Worm (Caenorhabditis elegans) whole organism, L3 larva: ENCODE measurements around the gene sre-20.

Source experiments
- R02D3.7 ChIP-seq: fragments of 150-350 bp; optimal IDR thresholded peaks from 2 replicates; lab custom pipeline; 2014; ENCODE audit warnings: missing biosample characterization, missing genetic modification characterization
- ZK546.5 ChIP-seq: sonication (generic microtip); optimal IDR thresholded peaks from 2 replicates; lab custom pipeline; 2017; ENCODE audit warnings: missing biosample characterization, missing genetic modification characterization
- aly-2 ChIP-seq: fragments of 150-350 bp; optimal IDR thresholded peaks from 2 replicates; lab custom pipeline; 2014; ENCODE audit warnings: missing biosample characterization, missing genetic modification characterization
- ama-1 ChIP-seq: fragments of 150-350 bp; optimal IDR thresholded peaks from 2 replicates; lab custom pipeline; 2018
- ceh-16 ChIP-seq: sonication (generic microtip); optimal IDR thresholded peaks from 2 replicates; lab custom pipeline; 2017; ENCODE audit warnings: missing biosample characterization, missing genetic modification characterization
- ceh-28 ChIP-seq: fragments of 150-350 bp; optimal IDR thresholded peaks from 2 replicates; lab custom pipeline; 2014; ENCODE audit warnings: missing biosample characterization, missing genetic modification reagents, missing genetic modification characterization
- ceh-9 ChIP-seq: sonication (generic microtip); optimal IDR thresholded peaks from 2 replicates; lab custom pipeline; 2018; ENCODE audit warnings: missing biosample characterization, missing genetic modification characterization
- daf-12 ChIP-seq: fragments of 150-350 bp; optimal IDR thresholded peaks from 2 replicates; lab custom pipeline; 2014; ENCODE audit warnings: missing biosample characterization, missing genetic modification reagents, missing genetic modification characterization
- egl-27 ChIP-seq: sonication (generic microtip); optimal IDR thresholded peaks from 4 replicates; lab custom pipeline; 2017; ENCODE audit warnings: missing biosample characterization, missing genetic modification reagents, missing genetic modification characterization
- egl-5 ChIP-seq: fragments of 150-350 bp; optimal IDR thresholded peaks from 2 replicates; lab custom pipeline; 2017; ENCODE audit warnings: missing biosample characterization, missing genetic modification reagents, missing genetic modification characterization, inconsistent platforms
- elt-1 ChIP-seq: fragments of 150-350 bp; optimal IDR thresholded peaks from 2 replicates; lab custom pipeline; 2014; ENCODE audit warnings: missing biosample characterization, missing genetic modification characterization
- elt-2 ChIP-seq: sonication (generic microtip); optimal IDR thresholded peaks from 2 replicates; lab custom pipeline; 2016; ENCODE audit warnings: missing genetic modification reagents, mild to moderate bottlenecking, missing genetic modification characterization, missing compliant biosample characterization
- eor-1 ChIP-seq, 2 experiments: fragments of 150-350 bp; optimal IDR thresholded peaks; 2 replicates each; lab custom pipeline; 2014 to 2018; ENCODE audit warnings: missing biosample characterization in 2 of 2, missing genetic modification characterization in 2 of 2
- fkh-2 ChIP-seq: fragments of 150-350 bp; optimal IDR thresholded peaks from 2 replicates; lab custom pipeline; 2014; ENCODE audit warnings: missing biosample characterization, missing genetic modification reagents, missing genetic modification characterization
- fos-1 ChIP-seq: fragments of 150-350 bp; optimal IDR thresholded peaks from 2 replicates; lab custom pipeline; 2014; ENCODE audit warnings: missing biosample characterization, missing genetic modification characterization
- hmg-11 ChIP-seq: sonication (generic microtip); optimal IDR thresholded peaks from 2 replicates; lab custom pipeline; 2016; ENCODE audit warnings: missing genetic modification characterization, missing compliant biosample characterization
- jun-1 ChIP-seq: fragments of 150-350 bp; optimal IDR thresholded peaks from 2 replicates; lab custom pipeline; 2014; ENCODE audit warnings: missing biosample characterization, missing genetic modification reagents, missing genetic modification characterization
- lin-15B ChIP-seq: fragments of 150-350 bp; optimal IDR thresholded peaks from 2 replicates; lab custom pipeline; 2014; ENCODE audit warnings: missing biosample characterization, missing genetic modification characterization
- lsy-12 ChIP-seq: sonication (generic microtip); optimal IDR thresholded peaks from 2 replicates; lab custom pipeline; 2016; ENCODE audit warnings: mild to moderate bottlenecking, missing genetic modification characterization, missing compliant biosample characterization
- mdl-1 ChIP-seq: fragments of 150-350 bp; optimal IDR thresholded peaks from 2 replicates; lab custom pipeline; 2014; ENCODE audit warnings: missing biosample characterization, missing genetic modification characterization
- mml-1 ChIP-seq: fragments of 150-350 bp; sonication (generic microtip); optimal IDR thresholded peaks from 3 replicates; lab custom pipeline; 2014; ENCODE audit warnings: missing biosample characterization, missing genetic modification characterization
- nfya-1 ChIP-seq: sonication (generic microtip); optimal IDR thresholded peaks from 2 replicates; lab custom pipeline; 2017; ENCODE audit warnings: missing genetic modification characterization, mild to moderate bottlenecking, missing compliant biosample characterization, antibody characterized with exemption, moderate library complexity; ENCODE audit not compliant: insufficient read depth
- nhr-11 ChIP-seq: fragments of 150-350 bp; optimal IDR thresholded peaks from 2 replicates; lab custom pipeline; 2014; ENCODE audit warnings: missing biosample characterization, missing genetic modification characterization
- nhr-12 ChIP-seq: fragments of 150-350 bp; optimal IDR thresholded peaks from 2 replicates; lab custom pipeline; 2014; ENCODE audit warnings: missing biosample characterization, missing genetic modification characterization
- nhr-23 ChIP-seq: fragments of 150-350 bp; optimal IDR thresholded peaks from 2 replicates; lab custom pipeline; 2014; ENCODE audit warnings: missing biosample characterization, missing genetic modification reagents, missing genetic modification characterization
- nhr-237 ChIP-seq: fragments of 150-350 bp; optimal IDR thresholded peaks from 2 replicates; lab custom pipeline; 2014; ENCODE audit warnings: missing biosample characterization, missing genetic modification characterization
- nhr-25 ChIP-seq: sonication (generic microtip); optimal IDR thresholded peaks from 2 replicates; lab custom pipeline; 2017; ENCODE audit warnings: missing biosample characterization, missing genetic modification characterization
- nhr-28 ChIP-seq: fragments of 150-350 bp; optimal IDR thresholded peaks from 2 replicates; lab custom pipeline; 2014; ENCODE audit warnings: missing biosample characterization, missing genetic modification characterization
- nhr-67 ChIP-seq: fragments of 150-350 bp; optimal IDR thresholded peaks from 2 replicates; lab custom pipeline; 2014; ENCODE audit warnings: missing biosample characterization, missing genetic modification characterization
- nhr-76 ChIP-seq: fragments of 150-350 bp; sonication (generic microtip); optimal IDR thresholded peaks from 5 replicates; lab custom pipeline; 2014; ENCODE audit warnings: missing biosample characterization, missing genetic modification characterization
- nhr-77 ChIP-seq: fragments of 150-350 bp; optimal IDR thresholded peaks from 2 replicates; lab custom pipeline; 2014; ENCODE audit warnings: missing biosample characterization, missing genetic modification characterization
- pqm-1 ChIP-seq: fragments of 150-350 bp; optimal IDR thresholded peaks from 2 replicates; lab custom pipeline; 2017; ENCODE audit warnings: missing biosample characterization, missing genetic modification characterization, inconsistent platforms
- skn-1 ChIP-seq: fragments of 150-350 bp; optimal IDR thresholded peaks from 2 replicates; lab custom pipeline; 2014; ENCODE audit warnings: missing biosample characterization, missing genetic modification characterization
- snpc-4 ChIP-seq: fragments of 150-350 bp; optimal IDR thresholded peaks from 2 replicates; lab custom pipeline; 2014; ENCODE audit warnings: missing biosample characterization, missing genetic modification characterization
- tbx-2 ChIP-seq: sonication (generic microtip); optimal IDR thresholded peaks from 2 replicates; lab custom pipeline; 2016; ENCODE audit warnings: mild to moderate bottlenecking, missing genetic modification characterization, missing compliant biosample characterization
- unc-62 ChIP-seq: fragments of 150-350 bp; sonication (generic microtip); optimal IDR thresholded peaks from 4 replicates; lab custom pipeline; 2014; ENCODE audit warnings: missing biosample characterization, missing genetic modification reagents, missing genetic modification characterization
- zag-1 ChIP-seq: fragments of 150-350 bp; optimal IDR thresholded peaks from 2 replicates; lab custom pipeline; 2014; ENCODE audit warnings: missing biosample characterization, missing genetic modification characterization
- ztf-11 ChIP-seq: fragments of 150-350 bp; optimal IDR thresholded peaks from 2 replicates; lab custom pipeline; 2014; ENCODE audit warnings: missing biosample characterization, missing genetic modification characterization
- ztf-4 ChIP-seq: fragments of 150-350 bp; optimal IDR thresholded peaks from 2 replicates; lab custom pipeline; 2014; ENCODE audit warnings: missing biosample characterization, missing genetic modification characterization

The sre-20 gene

DNA sequence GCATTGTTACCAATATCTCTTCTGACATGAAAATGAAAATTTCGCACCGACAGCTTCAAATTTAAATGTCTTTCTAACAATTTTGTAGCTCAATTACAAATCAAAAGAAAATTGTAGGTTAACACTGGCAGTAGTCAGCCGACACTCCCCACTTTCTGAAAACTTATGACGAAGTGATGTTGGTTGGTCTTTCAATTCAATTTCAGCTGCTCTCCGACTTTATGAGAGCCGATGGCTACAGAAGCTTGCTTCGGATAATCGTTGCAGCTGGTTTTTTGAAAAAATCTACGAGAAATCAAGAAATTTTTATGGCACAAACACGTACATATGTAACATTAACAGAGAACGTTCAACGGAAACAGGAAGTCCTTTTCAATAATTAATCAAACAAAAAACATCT, at the start of gene sre-20:
TSS of gene sre-20 (minus strand) at position 101 of the 400 bp plus-strand sequence.
- TF ChIP-seq aly-2 = no peak
- no peak for TF ChIP-seq ceh-9 (tag; lab: Kevin White, UChicago)
- no peak for TF ChIP-seq R02D3.7 (tag; lab: Kevin White, UChicago)
- TF ChIP-seq lin-15B = no peak
- TF ChIP-seq ceh-28 (tag; lab: Kevin White, UChicago) = no peak
- TF ChIP-seq, all 47 proteins: peak for 0

DNA sequence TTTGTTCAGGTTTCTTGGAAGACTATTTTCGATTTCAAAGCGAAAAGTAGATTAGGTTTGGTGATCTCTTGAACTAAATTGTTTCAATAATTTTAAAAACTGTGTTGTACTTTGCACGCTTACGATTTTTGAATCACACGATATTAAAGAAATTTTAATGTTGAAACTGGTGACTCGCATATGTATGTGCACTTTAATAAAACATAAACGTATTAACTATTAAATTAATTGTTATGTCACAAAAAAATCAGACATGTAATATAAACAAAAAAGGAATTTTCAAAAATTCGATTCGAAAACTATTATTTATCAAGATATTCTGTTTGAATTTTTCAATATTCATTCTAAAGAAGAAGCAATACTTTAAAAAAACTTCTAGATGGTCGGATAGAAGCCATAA, 42.5 kb upstream of the sre-20 start, which contains the start of gene ugt-15:
TSS of gene ugt-15 (plus strand) at position 301 of the 400 bp plus-strand sequence.
- TF ChIP-seq hmg-11 (tag; lab: Kevin White, UChicago) (no peak), pqm-1 (tag; lab: Kevin White, UChicago) (peak; percentile 22), ceh-16 (tag; lab: Kevin White, UChicago) (no peak), elt-2 (tag; lab: Kevin White, UChicago) (peak; percentile 13), nfya-1 (tag; lab: Kevin White, UChicago) (no peak), fkh-2 (tag; lab: Kevin White, UChicago) (no peak), daf-12 (no peak), nhr-237 (tag; lab: Kevin White, UChicago) (no peak), ztf-4 (tag; lab: Kevin White, UChicago) (no peak), nhr-12 (no peak), ama-1 (lab: Kevin White, UChicago) (no peak)

DNA sequence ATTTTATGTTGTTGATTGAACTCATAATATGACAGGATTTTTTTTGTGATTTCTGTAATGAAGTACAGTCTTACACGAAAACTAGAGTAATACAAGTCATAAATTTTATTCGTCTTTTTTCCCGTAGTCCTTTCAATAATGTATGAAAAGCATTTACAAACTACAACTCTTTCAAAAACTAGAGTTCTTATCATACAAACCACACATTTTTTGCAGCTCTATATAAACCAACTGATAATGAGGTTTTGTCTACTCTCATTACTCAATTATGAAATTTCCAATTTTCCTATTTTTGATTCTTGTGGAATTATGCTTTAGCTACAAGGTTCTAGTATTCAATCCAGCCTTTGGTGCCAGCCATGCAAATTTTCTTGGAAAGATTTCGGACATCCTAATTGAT, 40.0 kb upstream of the sre-20 start, which contains the start of gene ugt-16:
TSS of gene ugt-16 (plus strand) at position 248 of the 400 bp plus-strand sequence.
- TF ChIP-seq ceh-28 (tag; lab: Kevin White, UChicago) (no peak), lin-15B (no peak), ceh-9 (tag; lab: Kevin White, UChicago) (no peak), ceh-16 (tag; lab: Kevin White, UChicago) (no peak), nhr-11 (no peak), tbx-2 (tag; lab: Kevin White, UChicago) (no peak), R02D3.7 (tag; lab: Kevin White, UChicago) (no peak), skn-1 (tag; lab: Kevin White, UChicago) (no peak), egl-5 (tag; lab: Kevin White, UChicago) (no peak), daf-12 (no peak), egl-27 (tag; lab: Kevin White, UChicago) (no peak), elt-2 (tag; lab: Kevin White, UChicago) (peak; percentile 71), nhr-25 (no peak), pqm-1 (tag; lab: Kevin White, UChicago) (peak; percentile 53), ztf-11 (no peak), nhr-77 (no peak)

ce11 chrV:12822065-12822464, 37.3 kb upstream of the sre-20 start:
- TF ChIP-seq jun-1 = peak; percentile 26
- TF ChIP-seq lsy-12 (tag; lab: Kevin White, UChicago) = no peak
- TF ChIP-seq elt-2 (tag; lab: Kevin White, UChicago) = peak; percentile 77
- TF ChIP-seq elt-1 (tag; lab: Kevin White, UChicago) = no peak
- TF ChIP-seq nfya-1 (tag; lab: Kevin White, UChicago) = no peak
- TF ChIP-seq zag-1 = no peak
- no peak for TF ChIP-seq ztf-11
- TF ChIP-seq nhr-28 = no peak
- TF ChIP-seq daf-12 = no peak
- no peak for TF ChIP-seq ceh-16 (tag; lab: Kevin White, UChicago)
- TF ChIP-seq snpc-4 = no peak
- no peak for TF ChIP-seq nhr-67
- TF ChIP-seq pqm-1 (tag; lab: Kevin White, UChicago) = peak; percentile 89
- no peak for TF ChIP-seq ZK546.5 (tag; lab: Kevin White, UChicago)
- TF ChIP-seq fos-1 (tag; lab: Kevin White, UChicago) = no peak

DNA sequence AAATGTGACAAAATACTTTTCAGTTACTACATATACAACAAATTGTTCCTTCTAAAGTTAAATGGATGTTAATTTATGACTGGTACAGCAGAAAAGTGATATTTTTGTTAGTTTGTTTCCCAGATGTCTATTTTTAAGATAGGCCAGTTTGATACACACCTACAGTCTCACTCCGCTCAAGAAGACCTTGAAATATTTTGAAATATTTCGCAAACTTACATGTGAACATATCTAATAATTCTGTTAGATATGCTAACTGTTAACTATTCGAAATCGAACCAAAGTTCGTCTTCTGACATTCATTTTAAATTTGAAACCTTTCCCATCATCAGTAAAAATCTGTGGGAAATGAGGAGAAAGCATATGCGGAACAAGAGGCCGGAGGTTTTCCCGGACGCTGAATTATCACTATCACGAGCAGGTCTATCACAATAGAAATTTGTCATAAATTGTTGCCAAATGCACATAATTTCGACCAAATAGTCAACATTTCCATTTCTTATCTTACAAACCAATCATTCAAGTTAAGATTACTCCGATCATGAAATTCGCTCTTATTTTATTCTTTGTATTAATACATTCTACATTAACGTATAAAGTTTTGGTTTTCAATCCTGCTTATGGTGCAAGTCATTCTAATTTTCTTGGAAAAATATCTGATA, 35.2 kb upstream of the sre-20 start, which contains the start of the genes ZC443.4 and ugt-18:
TSS of gene ZC443.4 (minus strand) at position 95 of the 662 bp plus-strand sequence.
TSS of gene ugt-18 (plus strand) at position 469 of the 662 bp plus-strand sequence.
- peak; percentile 31 for TF ChIP-seq elt-2 (tag; lab: Kevin White, UChicago)
- no peak for TF ChIP-seq hmg-11 (tag; lab: Kevin White, UChicago)
- TF ChIP-seq nfya-1 (tag; lab: Kevin White, UChicago) = no peak
- peak; percentile 65 for TF ChIP-seq jun-1
- TF ChIP-seq lin-15B = no peak
- TF ChIP-seq unc-62 (GFP tag; lab: Kevin White, UChicago) = no peak
- no peak for TF ChIP-seq nhr-76 (tag; lab: Kevin White, UChicago)
- TF ChIP-seq nhr-77 = no peak
- TF ChIP-seq nhr-28 = no peak
- no peak for TF ChIP-seq skn-1 (tag; lab: Kevin White, UChicago)
- no peak for TF ChIP-seq eor-1 (tag; optimal IDR thresholded peaks at IDR 0.05; lab: Kevin White, UChicago)
- no peak for TF ChIP-seq lsy-12 (tag; lab: Kevin White, UChicago)
- no peak for TF ChIP-seq nhr-23
- no peak for TF ChIP-seq egl-27 (tag; lab: Kevin White, UChicago)
- peak; percentile 68 for TF ChIP-seq pqm-1 (tag; lab: Kevin White, UChicago)
- no peak for TF ChIP-seq mml-1 (tag; lab: Kevin White, UChicago)
- no peak for TF ChIP-seq mdl-1 (tag; lab: Kevin White, UChicago)
- TF ChIP-seq ztf-4 (tag; lab: Kevin White, UChicago) = no peak
- no peak for TF ChIP-seq egl-5 (tag; lab: Kevin White, UChicago)
- no peak for TF ChIP-seq ztf-11
- TF ChIP-seq tbx-2 (tag; lab: Kevin White, UChicago) = no peak
